Worm (Caenorhabditis elegans) whole organism, L2 larva: ENCODE measurements around the gene lelo-3.

ENCODE experiments used
- ceh-16 ChIP-seq: fragments of 150-350 bp; optimal IDR thresholded peaks from 2 replicates; lab custom pipeline; 2014; ENCODE audit warnings: missing biosample characterization, missing genetic modification characterization
- lin-11 ChIP-seq: fragments of 150-350 bp; sonication (generic microtip); optimal IDR thresholded peaks from 2 replicates; lab custom pipeline; 2014; ENCODE audit warnings: missing biosample characterization, missing genetic modification characterization, inconsistent platforms, mixed read lengths
- nhr-237 ChIP-seq: fragments of 150-350 bp; optimal IDR thresholded peaks from 2 replicates; lab custom pipeline; 2014; ENCODE audit warnings: missing biosample characterization, missing genetic modification characterization
- nhr-77 ChIP-seq: fragments of 150-350 bp; optimal IDR thresholded peaks from 2 replicates; lab custom pipeline; 2014; ENCODE audit warnings: missing biosample characterization, missing genetic modification characterization
- unc-62 ChIP-seq: fragments of 150-350 bp; optimal IDR thresholded peaks from 2 replicates; lab custom pipeline; 2014; ENCODE audit warnings: missing biosample characterization, missing genetic modification reagents, missing genetic modification characterization

DNA sequence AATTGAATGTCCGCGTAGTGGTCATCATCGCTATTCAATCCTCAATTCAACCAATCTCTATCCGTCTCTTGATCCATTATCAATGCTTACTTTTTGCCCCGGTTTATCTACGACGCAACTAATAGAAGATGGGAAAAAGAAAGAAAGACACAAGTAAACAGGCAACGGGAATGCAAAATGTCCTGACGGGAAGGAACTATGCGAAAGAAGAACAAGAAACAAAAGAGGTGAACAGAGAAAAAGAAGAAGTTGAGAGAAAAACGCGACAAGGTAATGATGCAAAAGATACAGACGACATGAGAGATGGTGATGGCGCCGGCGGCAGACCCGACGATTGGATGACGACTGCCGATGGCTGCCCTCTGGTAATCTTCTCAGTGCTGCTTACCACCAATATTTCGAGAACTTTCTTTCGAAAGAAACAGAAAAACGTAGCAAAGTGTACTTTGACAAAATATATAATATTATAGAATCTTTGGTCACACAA, 19.7 kb upstream of the lelo-3 start:
- TF ChIP-seq ceh-16: no peak
- no peak for TF ChIP-seq nhr-237 (tag; lab: Kevin White, UChicago)
- TF ChIP-seq nhr-77 (tag; lab: Kevin White, UChicago): no peak
- no peak for TF ChIP-seq lin-11 (tag; lab: Kevin White, UChicago)
- TF ChIP-seq unc-62 (GFP tag; lab: Kevin White, UChicago): no peak
